Worm (Caenorhabditis elegans) whole organism, young adult: ENCODE data around the gene Y37E11AL.12.

Experiments
- B0019.2 ChIP-seq: fragments of 200-800 bp; sonication (Bioruptor generic); conservative IDR thresholded peaks from 2 replicates; pipeline ENCODE4 v1.3.6; 2022; ENCODE audit warnings: missing genetic modification reagents, missing genetic modification characterization, missing compliant biosample characterization
- B0336.3 ChIP-seq: fragments of 200-800 bp; sonication (Bioruptor generic); IDR thresholded peaks from 2 replicates; pipeline ENCODE4 v1.3.6; 2022; ENCODE audit warnings: missing genetic modification characterization, missing compliant biosample characterization
- D2030.7 ChIP-seq: fragments of 200-800 bp; sonication (Bioruptor generic); IDR thresholded peaks from 2 replicates; pipeline ENCODE4 v1.3.6; 2022; ENCODE audit warnings: missing genetic modification reagents, missing genetic modification characterization, missing compliant biosample characterization
- F23B12.7 ChIP-seq: sonication (generic microtip); optimal IDR thresholded peaks from 2 replicates; lab custom pipeline; 2017; ENCODE audit warnings: missing genetic modification characterization, mild to moderate bottlenecking, missing compliant biosample characterization, antibody characterized with exemption, moderate library complexity; ENCODE audit not compliant: insufficient read depth
- F33H1.4 ChIP-seq: fragments of 200-800 bp; sonication (Bioruptor generic); IDR thresholded peaks from 2 replicates; pipeline ENCODE4 v1.3.6; 2022; ENCODE audit warnings: missing genetic modification reagents, missing genetic modification characterization, missing compliant biosample characterization
- F57A8.1 ChIP-seq: fragments of 200-800 bp; sonication (Bioruptor generic); optimal IDR thresholded peaks from 2 replicates; lab custom pipeline; 2018; ENCODE audit warnings: mild to moderate bottlenecking, missing genetic modification characterization, moderate library complexity, missing compliant biosample characterization
- K11D2.4 ChIP-seq: fragments of 200-800 bp; sonication (Bioruptor generic); IDR thresholded peaks from 2 replicates; pipeline ENCODE4 v1.3.6; 2022; ENCODE audit warnings: missing genetic modification reagents, missing genetic modification characterization, missing compliant biosample characterization
- T07F8.4 ChIP-seq: sonication (generic microtip); optimal IDR thresholded peaks from 2 replicates; lab custom pipeline; 2016; ENCODE audit warnings: mild to moderate bottlenecking, missing genetic modification characterization, moderate library complexity, missing compliant biosample characterization
- Y79H2A.3 ChIP-seq: fragments of 200-800 bp; sonication (Bioruptor generic); conservative IDR thresholded peaks from 2 replicates; pipeline ENCODE4 v1.3.6; 2022; ENCODE audit warnings: missing genetic modification reagents, missing genetic modification characterization, missing compliant biosample characterization
- atf-7 ChIP-seq: sonication (generic microtip); optimal IDR thresholded peaks from 2 replicates; lab custom pipeline; 2017; ENCODE audit warnings: mild to moderate bottlenecking, missing genetic modification characterization, missing compliant biosample characterization
- athp-1 ChIP-seq: sonication (generic microtip); optimal IDR thresholded peaks from 2 replicates; lab custom pipeline; 2017; ENCODE audit warnings: mild to moderate bottlenecking, missing genetic modification characterization, missing compliant biosample characterization
- attf-5 ChIP-seq: fragments of 200-800 bp; sonication (Bioruptor generic); optimal IDR thresholded peaks from 2 replicates; lab custom pipeline; 2018; ENCODE audit warnings: mild to moderate bottlenecking, missing genetic modification characterization, missing compliant biosample characterization
- cebp-1 ChIP-seq, 2 experiments: fragments of 200-800 bp in 1 of 2; sonication (Bioruptor generic) in 1 of 2; sonication (generic microtip) in 1 of 2; IDR thresholded peaks in 1 of 2; optimal IDR thresholded peaks in 1 of 2; 2 replicates each; pipeline versions ENCODE4 v1.3.6 to Lab custom; 2017 to 2022; ENCODE audit warnings: missing compliant biosample characterization in 2 of 2, missing genetic modification characterization in 2 of 2, mild to moderate bottlenecking in 1 of 2, missing genetic modification reagents in 1 of 2, moderate library complexity in 1 of 2
- dox-1 ChIP-seq: fragments of 200-800 bp; sonication (Bioruptor generic); IDR thresholded peaks from 2 replicates; pipeline ENCODE4 v1.3.6; 2022; ENCODE audit warnings: missing genetic modification reagents, missing genetic modification characterization, missing compliant biosample characterization
- dpl-1 ChIP-seq: fragments of 150-350 bp; optimal IDR thresholded peaks from 2 replicates; lab custom pipeline; 2014; ENCODE audit warnings: missing biosample characterization, missing genetic modification reagents, missing genetic modification characterization
- efl-1 ChIP-seq: fragments of 150-350 bp; optimal IDR thresholded peaks from 2 replicates; lab custom pipeline; 2014; ENCODE audit warnings: missing biosample characterization, missing genetic modification reagents, missing genetic modification characterization
- ekl-4 ChIP-seq: fragments of 200-800 bp; sonication (Bioruptor generic); IDR thresholded peaks from 2 replicates; pipeline ENCODE4 v1.3.6; 2022; ENCODE audit warnings: missing genetic modification reagents, missing genetic modification characterization, missing compliant biosample characterization
- hlh-12 ChIP-seq: sonication (generic microtip); optimal IDR thresholded peaks from 2 replicates; lab custom pipeline; 2016; ENCODE audit warnings: missing genetic modification characterization, missing compliant biosample characterization
- lin-35 ChIP-seq, 3 experiments: fragments of 150-350 bp in 2 of 3; sonication (generic microtip) in 1 of 3; optimal IDR thresholded peaks; 2 replicates each; lab custom pipeline; 2014 to 2018; ENCODE audit warnings: missing biosample characterization in 3 of 3, missing genetic modification characterization in 3 of 3, missing genetic modification reagents in 3 of 3
- lin-40 ChIP-seq: sonication (generic microtip); optimal IDR thresholded peaks from 2 replicates; lab custom pipeline; 2016; ENCODE audit warnings: missing genetic modification characterization, mild to moderate bottlenecking, missing compliant biosample characterization, missing genotype, missing genetic modification reagents
- lin-54 ChIP-seq: fragments of 200-800 bp; sonication (Bioruptor generic); optimal IDR thresholded peaks from 2 replicates; lab custom pipeline; 2018; ENCODE audit warnings: mild to moderate bottlenecking, missing genetic modification characterization, missing compliant biosample characterization
- lsl-1 ChIP-seq: fragments of 200-800 bp; sonication (Bioruptor generic); optimal IDR thresholded peaks from 2 replicates; lab custom pipeline; 2018; ENCODE audit warnings: mild to moderate bottlenecking, missing genetic modification characterization, moderate library complexity, missing compliant biosample characterization
- madf-6 ChIP-seq: fragments of 200-800 bp; sonication (Bioruptor generic); IDR thresholded peaks from 2 replicates; pipeline ENCODE4 v1.3.6; 2022; ENCODE audit warnings: missing genetic modification reagents, missing genetic modification characterization, missing compliant biosample characterization
- mcd-1 ChIP-seq: fragments of 200-800 bp; sonication (Bioruptor generic); IDR thresholded peaks from 2 replicates; pipeline ENCODE4 v1.3.6; 2022; ENCODE audit warnings: missing genetic modification reagents, missing genetic modification characterization, missing compliant biosample characterization
- nhr-27 ChIP-seq: fragments of 200-800 bp; sonication (Bioruptor generic); optimal IDR thresholded peaks from 2 replicates; lab custom pipeline; 2018; ENCODE audit warnings: mild to moderate bottlenecking, missing genetic modification characterization, moderate library complexity, missing compliant biosample characterization
- pbrm-1 ChIP-seq: fragments of 200-800 bp; sonication (Bioruptor generic); IDR thresholded peaks from 2 replicates; pipeline ENCODE4 v1.3.6; 2022; ENCODE audit warnings: missing genetic modification reagents, missing genetic modification characterization, missing compliant biosample characterization
- rcor-1 ChIP-seq: fragments of 200-800 bp; sonication (Bioruptor generic); IDR thresholded peaks from 2 replicates; pipeline ENCODE4 v1.3.6; 2022; ENCODE audit warnings: missing genetic modification reagents, missing genetic modification characterization, missing compliant biosample characterization
- sdz-38 ChIP-seq: sonication (generic microtip); optimal IDR thresholded peaks from 2 replicates; lab custom pipeline; 2016; ENCODE audit warnings: missing genotype, missing genetic modification characterization, missing compliant biosample characterization
- sea-2 ChIP-seq: fragments of 200-800 bp; sonication (Bioruptor generic); IDR thresholded peaks from 2 replicates; pipeline ENCODE4 v1.3.6; 2022; ENCODE audit warnings: missing genetic modification characterization, missing compliant biosample characterization
- snpc-1.3 ChIP-seq: sonication (generic microtip); optimal IDR thresholded peaks from 2 replicates; lab custom pipeline; 2017; ENCODE audit warnings: missing genetic modification characterization, mild to moderate bottlenecking, missing compliant biosample characterization, antibody characterized with exemption, moderate library complexity, missing genotype, missing genetic modification reagents; ENCODE audit not compliant: insufficient read depth
- snpc-3.4 ChIP-seq: sonication (generic microtip); optimal IDR thresholded peaks from 2 replicates; lab custom pipeline; 2017; ENCODE audit warnings: missing genetic modification characterization, mild to moderate bottlenecking, missing compliant biosample characterization, antibody characterized with exemption, moderate library complexity, missing genotype, missing genetic modification reagents
- snpc-4 ChIP-seq, 5 experiments: fragments of 150-350 bp in 1 of 5; sonication (generic microtip) in 4 of 5; optimal IDR thresholded peaks; 2 replicates each; lab custom pipeline; 2014 to 2018; ENCODE audit warnings: missing genetic modification characterization in 5 of 5, missing biosample characterization in 3 of 5, antibody characterized with exemption in 2 of 5, mild to moderate bottlenecking in 2 of 5, missing compliant biosample characterization in 2 of 5, missing genotype in 2 of 5, moderate library complexity in 2 of 5, missing genetic modification reagents in 1 of 5
- tbp1 ChIP-seq: fragments of 200-800 bp; sonication (Bioruptor generic); optimal IDR thresholded peaks from 2 replicates; lab custom pipeline; 2018; ENCODE audit warnings: mild to moderate bottlenecking, missing genetic modification characterization, missing compliant biosample characterization
- xnd-1 ChIP-seq: sonication (generic microtip); optimal IDR thresholded peaks from 2 replicates; lab custom pipeline; 2016; ENCODE audit warnings: missing genotype, missing genetic modification reagents, missing genetic modification characterization, missing compliant biosample characterization
- zfh-2 ChIP-seq: fragments of 200-800 bp; sonication (Bioruptor generic); conservative IDR thresholded peaks from 2 replicates; pipeline ENCODE4 v1.3.6; 2022; ENCODE audit warnings: missing genetic modification reagents, missing genetic modification characterization, missing compliant biosample characterization
- zim-3 ChIP-seq: sonication (generic microtip); optimal IDR thresholded peaks from 2 replicates; lab custom pipeline; 2017; ENCODE audit warnings: mild to moderate bottlenecking, missing genetic modification characterization, moderate library complexity, missing compliant biosample characterization
- ztf-18 ChIP-seq: sonication (generic microtip); optimal IDR thresholded peaks from 2 replicates; lab custom pipeline; 2016; ENCODE audit warnings: missing genotype, mild to moderate bottlenecking, missing genetic modification characterization, missing compliant biosample characterization

The Y37E11AL.12 gene

DNA sequence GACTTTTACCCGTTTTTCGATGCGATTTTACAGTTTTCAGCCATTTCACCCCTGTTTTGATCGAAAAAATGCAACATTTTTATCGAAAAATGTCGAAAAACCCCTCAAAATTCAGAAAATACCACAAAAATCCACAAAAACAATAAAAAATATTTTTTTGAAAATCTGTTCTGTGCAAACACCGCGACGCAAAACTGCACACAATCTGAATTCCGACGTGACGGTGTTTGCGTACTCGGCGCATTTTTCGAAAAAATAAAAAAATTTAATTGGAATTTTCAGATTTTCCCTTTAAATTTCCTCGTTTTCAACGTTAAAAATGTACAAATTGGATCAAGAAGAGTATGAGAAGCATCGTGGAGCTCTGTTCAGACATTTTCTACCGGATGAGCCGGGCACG is 24.1 kb upstream of the Y37E11AL.12 start, which contains the start of gene smgl-2:
TSS of gene smgl-2 (plus strand) at position 320 of the 400 bp plus-strand sequence.
- no peak for TF ChIP-seq xnd-1 (tag; lab: Kevin White, UChicago)
- no peak for TF ChIP-seq F57A8.1 (GFP tag; lab: Kevin White, UChicago)
- peak; percentile 40 for TF ChIP-seq tbp1 (GFP tag; lab: Kevin White, UChicago)
- peak; percentile 12 for TF ChIP-seq lsl-1 (GFP tag; lab: Kevin White, UChicago)
- TF ChIP-seq mcd-1 (GFP tag; lab: Robert Waterston, UW): peak; percentile 75
- peak; percentile 63 for TF ChIP-seq lin-40
- no peak for TF ChIP-seq sea-2 (GFP tag; lab: Robert Waterston, UW)
- TF ChIP-seq madf-6: peak; percentile 40; the same call in 1 of the 2 replicates
- no peak for TF ChIP-seq Y79H2A.3
- TF ChIP-seq sdz-38 (tag; lab: Kevin White, UChicago): no peak
- TF ChIP-seq snpc-4 (GFP tag; optimal IDR thresholded peaks at IDR 0.05; lab: Kevin White, UChicago): no peak
- TF ChIP-seq snpc-4 (tag; optimal IDR thresholded peaks at IDR 0.05; lab: Kevin White, UChicago): peak in 2 of 4 experiments; percentile 40 to 48
- peak; percentile 56 for TF ChIP-seq snpc-3.4 (tag; lab: Kevin White, UChicago)
- peak; percentile 49; the same call in 1 of the 2 replicates for TF ChIP-seq B0019.2 (GFP tag; lab: Robert Waterston, UW)
- peak; percentile 37; the same call in 1 of the 2 replicates for TF ChIP-seq F33H1.4 (GFP tag; lab: Robert Waterston, UW)
- TF ChIP-seq pbrm-1 (GFP tag; lab: Robert Waterston, UW): peak; percentile 68; the same call in 1 of the 2 replicates
- 0 out of 2 replicates have a peak, but pooled peaks have one; percentile 28 for TF ChIP-seq rcor-1
- no peak for TF ChIP-seq cebp-1 (GFP tag; IDR thresholded peaks at IDR 0.05; lab: Robert Waterston, UW)
- TF ChIP-seq cebp-1 (tag; optimal IDR thresholded peaks at IDR 0.05; lab: Kevin White, UChicago): peak; percentile 37
- TF ChIP-seq B0336.3 (GFP tag; lab: Robert Waterston, UW): no peak
- no peak for TF ChIP-seq zim-3 (tag; lab: Kevin White, UChicago)
- TF ChIP-seq dpl-1 (GFP tag; lab: Kevin White, UChicago): peak; percentile 30
- TF ChIP-seq attf-5 (GFP tag; lab: Kevin White, UChicago): peak; percentile 84
- TF ChIP-seq ekl-4 (GFP tag; lab: Robert Waterston, UW): no peak
- peak; percentile 36 for TF ChIP-seq efl-1 (GFP tag; lab: Kevin White, UChicago)
- peak; percentile 24 for TF ChIP-seq F23B12.7 (tag; lab: Kevin White, UChicago)
- peak; percentile 37; the same call in 1 of the 2 replicates for TF ChIP-seq dox-1 (GFP tag; lab: Robert Waterston, UW)
- TF ChIP-seq nhr-27: no peak
- no peak for TF ChIP-seq atf-7 (tag; lab: Kevin White, UChicago)
- no peak for TF ChIP-seq hlh-12 (tag; lab: Kevin White, UChicago)
- peak in 1 of 3 experiments; percentile 76 for TF ChIP-seq lin-35 (GFP tag; optimal IDR thresholded peaks at IDR 0.05; lab: Kevin White, UChicago)
- TF ChIP-seq T07F8.4 (tag; lab: Kevin White, UChicago): no peak
- TF ChIP-seq athp-1 (tag; lab: Kevin White, UChicago): peak; percentile 43
- peak; percentile 78 for TF ChIP-seq lin-54 (GFP tag; lab: Kevin White, UChicago)
- TF ChIP-seq snpc-1.3 (tag; lab: Kevin White, UChicago): peak; percentile 18
- peak; percentile 52; the same call in 1 of the 2 replicates for TF ChIP-seq K11D2.4 (GFP tag; lab: Robert Waterston, UW)
- TF ChIP-seq D2030.7 (GFP tag; lab: Robert Waterston, UW): peak; percentile 46; the same call in 1 of the 2 replicates

DNA sequence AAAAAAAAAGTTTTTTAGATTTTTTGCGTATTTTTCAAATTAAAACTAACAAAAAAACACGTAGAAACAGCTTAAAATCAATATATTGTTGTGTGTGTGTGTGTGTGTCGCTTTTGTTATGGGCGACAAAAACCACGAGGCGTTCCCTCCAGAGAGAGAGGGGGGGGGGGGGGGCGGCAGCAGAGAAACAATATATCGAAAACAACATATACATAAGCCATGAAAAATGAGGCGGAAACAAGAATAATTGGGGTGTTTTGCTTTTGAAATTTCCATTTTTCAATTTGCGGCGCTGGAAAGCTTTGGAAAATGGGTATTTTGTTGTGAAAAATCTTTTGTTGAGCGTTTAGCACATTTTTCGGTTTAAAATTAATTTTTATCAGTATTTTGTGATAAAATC is 23.6 kb upstream of the Y37E11AL.12 start, which contains the start of gene Y37E11AM.2:
TSS of gene Y37E11AM.2 (minus strand) at position 101 of the 400 bp plus-strand sequence.
- TF ChIP-seq ztf-18 (tag; lab: Kevin White, UChicago): no peak
- 0 out of 2 replicates have a peak, but pooled peaks have one; percentile 17 for TF ChIP-seq zfh-2
